Worm (Caenorhabditis elegans): ENCODE measurements around the gene str-170.

- TF ChIP-seq dao-5 (tag; optimal IDR thresholded peaks at IDR 0.05) (no peak), him-1 (tag; optimal IDR thresholded peaks at IDR 0.05) (no peak)
Measured at ce11 chrIV:4880634-4881033, 3.4 kb downstream of the str-170 start.

Measured in whole organism, L4/young adult.